Fruit fly (Drosophila melanogaster): ENCODE results near the gene CG14384.

dm6 chr3R:13009595-13009994 lies 42.1 kb upstream of the CG14384 start, which contains the start of gene CG11656:
- TF ChIP-seq CG6854 (GFP tag; optimal IDR thresholded peaks at IDR 0.05) (no peak), Blimp-1 (GFP tag; optimal IDR thresholded peaks at IDR 0.05) (no peak), fkh (GFP tag; optimal IDR thresholded peaks at IDR 0.05) (no peak), CG8119 (GFP tag; IDR thresholded peaks at IDR 0.05) (no peak), topi (GFP tag; optimal IDR thresholded peaks at IDR 0.05) (no peak), OdsH (GFP tag; optimal IDR thresholded peaks at IDR 0.05) (no peak), CG34406 (GFP tag; optimal IDR thresholded peaks at IDR 0.05) (no peak), CG11902 (GFP tag; optimal IDR thresholded peaks at IDR 0.05) (no peak), esn (GFP tag; optimal IDR thresholded peaks at IDR 0.05) (no peak), Ets21C (GFP tag; optimal IDR thresholded peaks at IDR 0.05) (no peak), CG3919 (GFP tag; optimal IDR thresholded peaks at IDR 0.05) (no peak), eg (GFP tag; IDR thresholded peaks at IDR 0.05) (no peak), CG3032 (tag; optimal IDR thresholded peaks at IDR 0.05) (no peak), Gug (GFP tag; IDR thresholded peaks at IDR 0.05) (no peak)
